Worm (Caenorhabditis elegans): ENCODE results near the gene skr-12.

The skr-12 gene

DNA sequence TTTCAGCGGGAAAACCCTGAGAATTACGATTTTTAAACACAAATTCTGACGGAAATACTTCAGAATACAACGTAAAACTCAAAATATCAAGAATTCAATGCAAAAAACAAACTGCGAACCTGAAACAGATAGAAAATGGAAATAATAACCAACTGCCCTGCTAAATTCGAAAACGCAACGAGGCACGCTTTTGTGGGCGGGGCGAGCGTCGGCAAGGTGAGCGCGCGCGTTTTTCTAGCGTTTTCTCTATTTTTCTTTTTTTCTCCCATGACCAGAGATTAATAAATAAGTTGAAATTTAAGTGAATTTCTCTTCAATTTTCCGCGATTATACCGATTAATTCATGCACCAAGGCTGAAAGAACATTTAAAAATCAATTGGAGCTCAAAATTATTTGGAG is 48.5 kb upstream of the skr-12 start, which contains the start of gene uaf-2 (continued):
- TF ChIP-seq hlh-30 (tag; optimal IDR thresholded peaks at IDR 0.05; ENCODE audit: insufficient read depth) (peak; percentile 50), ZK546.5 (tag; optimal IDR thresholded peaks at IDR 0.05) (no peak), ceh-28 (tag; optimal IDR thresholded peaks at IDR 0.05) (no peak), D1046.2 (GFP tag; IDR thresholded peaks at IDR 0.05) (no peak), tag-97 (GFP tag; IDR thresholded peaks at IDR 0.05) (no peak), zfp-3 (GFP tag; conservative IDR thresholded peaks at IDR 0.05) (no peak), lir-3 (tag; optimal IDR thresholded peaks at IDR 0.05) (no peak), lin-39 (tag; optimal IDR thresholded peaks at IDR 0.05) (no peak), nhr-6 (tag; optimal IDR thresholded peaks at IDR 0.05) (no peak), ceh-44 (GFP tag; IDR thresholded peaks at IDR 0.05) (no peak), nhr-11 (tag; optimal IDR thresholded peaks at IDR 0.05) (no peak), Y5F2A.4 (GFP tag; optimal IDR thresholded peaks at IDR 0.05) (no peak), zfp-2 (tag; optimal IDR thresholded peaks at IDR 0.05) (no peak), lin-13 (GFP tag; optimal IDR thresholded peaks at IDR 0.05) (no peak), nhr-28 (tag; optimal IDR thresholded peaks at IDR 0.05) (no peak), lsy-2 (tag; optimal IDR thresholded peaks at IDR 0.05) (no peak), lim-7 (GFP tag; IDR thresholded peaks at IDR 0.05) (no peak), ceh-32 (tag; optimal IDR thresholded peaks at IDR 0.05; ENCODE audit: poor library complexity) (no peak), dpl-1 (GFP tag; optimal IDR thresholded peaks at IDR 0.05) (peak; percentile 44), hmg-1.1 (GFP tag; IDR thresholded peaks at IDR 0.05) (no peak), sdz-12 (GFP tag; optimal IDR thresholded peaks at IDR 0.05) (no peak), lin-38 (GFP tag; IDR thresholded peaks at IDR 0.05) (peak; percentile 25; the same call in 1 of the 2 replicates), saeg-2 (GFP tag; IDR thresholded peaks at IDR 0.05) (no peak), nhr-25 (tag; optimal IDR thresholded peaks at IDR 0.05; ENCODE audit: borderline replicate concordance, insufficient read depth) (no peak), cey-2 (tag; optimal IDR thresholded peaks at IDR 0.05; ENCODE audit: borderline replicate concordance, insufficient read depth) (no peak), spr-1 (tag; optimal IDR thresholded peaks at IDR 0.05) (no peak), ZK337.2 (GFP tag; IDR thresholded peaks at IDR 0.05) (no peak), egl-27 (tag; optimal IDR thresholded peaks at IDR 0.05) (no peak), dmd-8 (GFP tag; IDR thresholded peaks at IDR 0.05) (no peak), T26A8.4 (GFP tag; IDR thresholded peaks at IDR 0.05) (no peak), rbr-2 (tag; optimal IDR thresholded peaks at IDR 0.05) (peak; percentile 17), attf-4 (tag; optimal IDR thresholded peaks at IDR 0.05) (no peak), madf-9 (GFP tag; conservative IDR thresholded peaks at IDR 0.05) (no peak), hif-1 (tag; optimal IDR thresholded peaks at IDR 0.05) (peak in 1 of 2 experiments; percentile 19), F10B5.3 (tag; optimal IDR thresholded peaks at IDR 0.05) (no peak), jun-1 (tag; optimal IDR thresholded peaks at IDR 0.05) (no peak), nhr-48 (tag; optimal IDR thresholded peaks at IDR 0.05) (no peak), hlh-11 (tag; optimal IDR thresholded peaks at IDR 0.05) (no peak), mxl-3 (GFP tag; optimal IDR thresholded peaks at IDR 0.05) (no peak), nhr-10 (tag; optimal IDR thresholded peaks at IDR 0.05) (no peak)

DNA sequence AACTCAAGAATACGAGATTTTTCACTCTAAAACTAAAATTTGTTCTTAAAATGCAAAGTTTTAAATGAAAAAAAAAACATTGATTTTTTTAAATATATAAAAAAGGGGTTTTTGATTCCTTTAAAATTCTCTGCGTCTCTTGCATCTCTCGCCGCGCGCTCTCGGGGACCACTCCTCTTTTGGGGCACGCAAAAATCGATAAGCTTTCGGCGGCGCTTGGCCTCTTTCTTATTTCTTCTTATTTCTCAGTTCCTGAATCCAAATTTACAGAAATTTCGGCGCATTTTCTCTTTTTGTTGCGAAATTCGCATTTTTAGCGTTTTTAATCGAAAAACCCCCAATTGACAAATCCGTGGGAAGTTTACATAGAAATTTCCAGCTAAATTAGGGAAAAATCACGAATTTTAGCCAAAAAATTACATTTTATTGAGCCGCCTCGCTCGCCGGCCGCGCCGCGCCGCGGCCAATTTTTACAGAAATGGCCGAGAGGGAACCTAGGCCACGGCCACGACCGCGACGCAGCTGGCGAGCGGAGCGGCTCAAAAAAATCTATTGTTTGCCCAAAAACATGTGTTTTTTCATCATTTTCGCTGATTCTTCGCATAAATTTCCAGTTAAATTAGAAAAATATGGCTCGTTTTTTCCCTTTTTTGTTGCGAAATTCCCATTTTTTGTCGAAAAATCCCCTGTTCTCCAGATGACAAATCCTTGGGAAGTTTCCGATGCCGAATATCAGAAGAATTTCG is 47.9 kb upstream of the skr-12 start, which contains the start of gene itsn-1:
TSS of gene itsn-1 (plus strand) at position 696 of the 746 bp plus-strand sequence.
- TF ChIP-seq mes-2 (tag; optimal IDR thresholded peaks at IDR 0.05; ENCODE audit: poor library complexity, severe bottlenecking) (peak; percentile 46), fos-1 (tag; optimal IDR thresholded peaks at IDR 0.05) (no peak), nhr-111 (GFP tag; optimal IDR thresholded peaks at IDR 0.05) (no peak), hlh-11 (tag; optimal IDR thresholded peaks at IDR 0.05) (no peak), set-16 (GFP tag; IDR thresholded peaks at IDR 0.05) (peak; percentile 77), R02D3.7 (tag; optimal IDR thresholded peaks at IDR 0.05) (no peak), dmd-9 (GFP tag; IDR thresholded peaks at IDR 0.05) (0 out of 2 replicates have a peak, but pooled peaks have one; percentile 6), ctbp-1 (GFP tag; IDR thresholded peaks at IDR 0.05) (no peak), php-3 (GFP tag; IDR thresholded peaks at IDR 0.05) (no peak), mep-1 (tag; optimal IDR thresholded peaks at IDR 0.05) (no peak), madf-9 (GFP tag; conservative IDR thresholded peaks at IDR 0.05) (0 out of 2 replicates have a peak, but pooled peaks have one; percentile 2), Y48G9A.11 (GFP tag; IDR thresholded peaks at IDR 0.05) (no peak), egl-43 (GFP tag; IDR thresholded peaks at IDR 0.05) (no peak), lin-38 (GFP tag; IDR thresholded peaks at IDR 0.05) (no peak; the same call in 1 of the 2 replicates)

All from whole organism, L4 larva.